Fruit fly (Drosophila melanogaster) whole organism, embryonic: Measurements from ENCODE around the gene CG13067.

Source experiments
- Ada2b ChIP-seq: fragments of 200-800 bp; sonication (Bioruptor generic); IDR thresholded peaks from 2 replicates; pipeline ENCODE4 v1.3.6; 2022; ENCODE audit warnings: missing biosample characterization, missing genetic modification characterization
- CG10321 ChIP-seq: fragments of 200-800 bp; sonication (Bioruptor generic); IDR thresholded peaks from 2 replicates; pipeline ENCODE4 v1.3.6; 2022; ENCODE audit warnings: missing biosample characterization, missing genetic modification characterization
- CG14860 ChIP-seq: fragments of 200-800 bp; sonication (Bioruptor generic); IDR thresholded peaks from 3 replicates; pipeline ENCODE4 v1.3.6; 2022; ENCODE audit warnings: missing biosample characterization, missing genetic modification characterization; ENCODE audit not compliant: partially characterized antibody
- CG17385 ChIP-seq: fragments of 200-800 bp; sonication (Bioruptor generic); optimal IDR thresholded peaks from 3 replicates; lab custom pipeline; 2018; ENCODE audit warnings: missing biosample characterization, mild to moderate bottlenecking, missing genetic modification characterization
- CG2202 ChIP-seq: fragments of 200-800 bp; sonication (Bioruptor generic); optimal IDR thresholded peaks from 2 replicates; lab custom pipeline; 2018; ENCODE audit warnings: missing biosample characterization, mild to moderate bottlenecking, missing genetic modification characterization
- CG30431 ChIP-seq: fragments of 200-800 bp; sonication (Bioruptor generic); optimal IDR thresholded peaks from 2 replicates; lab custom pipeline; 2017; ENCODE audit warnings: missing biosample characterization, missing genetic modification characterization
- CG3281 ChIP-seq: fragments of 200-800 bp; sonication (Bioruptor generic); optimal IDR thresholded peaks from 3 replicates; lab custom pipeline; 2017; ENCODE audit warnings: missing biosample characterization, mild to moderate bottlenecking, missing genetic modification characterization
- CG43689 ChIP-seq: fragments of 200-800 bp; sonication (Bioruptor generic); IDR thresholded peaks from 2 replicates; pipeline ENCODE4 v1.3.6; 2022; ENCODE audit warnings: missing biosample characterization, missing genetic modification characterization
- CG4424 ChIP-seq: fragments of 200-800 bp; sonication (Bioruptor generic); optimal IDR thresholded peaks from 3 replicates; lab custom pipeline; 2016; ENCODE audit warnings: missing biosample characterization, missing genetic modification characterization
- CG4854 ChIP-seq: fragments of 200-800 bp; sonication (Bioruptor generic); optimal IDR thresholded peaks from 2 replicates; lab custom pipeline; 2016; ENCODE audit warnings: missing biosample characterization, missing genetic modification characterization, inconsistent platforms
- CG6765 ChIP-seq: fragments of 200-800 bp; sonication (Bioruptor generic); optimal IDR thresholded peaks from 3 replicates; lab custom pipeline; 2017; ENCODE audit warnings: missing biosample characterization, mild to moderate bottlenecking, missing genetic modification characterization
- CG9797 ChIP-seq: fragments of 200-800 bp; sonication (Bioruptor generic); optimal IDR thresholded peaks from 3 replicates; lab custom pipeline; 2018; ENCODE audit warnings: missing biosample characterization, mild to moderate bottlenecking, missing genetic modification characterization
- CG9817 ChIP-seq: fragments of 200-800 bp; sonication (Bioruptor generic); optimal IDR thresholded peaks from 2 replicates; lab custom pipeline; 2018; ENCODE audit warnings: missing biosample characterization, mild to moderate bottlenecking, missing genetic modification characterization, moderate library complexity
- Dad ChIP-seq: fragments of 200-800 bp; sonication (Bioruptor generic); optimal IDR thresholded peaks from 3 replicates; lab custom pipeline; 2016; ENCODE audit warnings: missing biosample characterization, missing genetic modification characterization
- Deaf1 ChIP-seq: fragments of 200-800 bp; optimal IDR thresholded peaks from 3 replicates; lab custom pipeline; 2019; ENCODE audit warnings: missing biosample characterization, mild to moderate bottlenecking, missing genetic modification characterization, moderate library complexity
- Dip3 ChIP-seq: fragments of 200-800 bp; sonication (Bioruptor generic); optimal IDR thresholded peaks from 3 replicates; lab custom pipeline; 2016; ENCODE audit warnings: missing biosample characterization, missing genetic modification characterization
- Hmr ChIP-seq: fragments of 200-800 bp; sonication (Bioruptor generic); optimal IDR thresholded peaks from 3 replicates; lab custom pipeline; 2017; ENCODE audit warnings: mild to moderate bottlenecking, missing biosample characterization, missing genetic modification reagents, missing genetic modification characterization
- Hmx ChIP-seq: fragments of 200-800 bp; sonication (Bioruptor generic); optimal IDR thresholded peaks from 2 replicates; lab custom pipeline; 2016; ENCODE audit warnings: missing biosample characterization, missing genetic modification characterization
- Hr51 ChIP-seq, 2 experiments: fragments of 200-800 bp; sonication (Bioruptor generic); optimal IDR thresholded peaks; 2 replicates in 1 of 2; 3 replicates in 1 of 2; lab custom pipeline; 2016 to 2018; ENCODE audit warnings: missing biosample characterization in 2 of 2, missing genetic modification characterization in 2 of 2, mild to moderate bottlenecking in 1 of 2, moderate library complexity in 1 of 2
- Med ChIP-seq: fragments of 200-800 bp; sonication (Bioruptor generic); peaks from one replicate; lab custom pipeline; 2016; ENCODE audit warnings: missing biosample characterization, missing genetic modification characterization, mild to moderate bottlenecking, inconsistent platforms, moderate library complexity
- Scr ChIP-seq: fragments of 200-800 bp; sonication (Bioruptor generic); IDR thresholded peaks from 2 replicates; pipeline ENCODE4 v1.3.6; 2022; ENCODE audit warnings: missing biosample characterization, missing genetic modification characterization; ENCODE audit not compliant: partially characterized antibody
- Sox102F ChIP-seq: fragments of 200-800 bp; sonication (Bioruptor generic); optimal IDR thresholded peaks from 2 replicates; lab custom pipeline; 2018; ENCODE audit warnings: missing biosample characterization, mild to moderate bottlenecking, missing genetic modification characterization, moderate library complexity
- Ssrp ChIP-seq: fragments of 200-800 bp; sonication (Bioruptor generic); optimal IDR thresholded peaks from 2 replicates; lab custom pipeline; 2018; ENCODE audit warnings: missing biosample characterization, mild to moderate bottlenecking, missing genetic modification characterization, moderate library complexity
- Trl ChIP-seq, 3 experiments: fragments of >200 bp in 2 of 3; fragments of 200-800 bp in 1 of 3; sonication (Bioruptor generic) in 1 of 3; optimal IDR thresholded peaks; 2 replicates in 1 of 3; 3 replicates in 2 of 3; lab custom pipeline; 2016 to 2017; ENCODE audit warnings: missing biosample characterization in 1 of 3, missing genetic modification characterization in 1 of 3
- ac ChIP-seq: fragments of 200-800 bp; sonication (Bioruptor generic); optimal IDR thresholded peaks from 3 replicates; lab custom pipeline; 2017; ENCODE audit warnings: missing biosample characterization, mild to moderate bottlenecking, missing genetic modification characterization
- amos ChIP-seq: fragments of 200-800 bp; sonication (Bioruptor generic); IDR thresholded peaks from 2 replicates; pipeline ENCODE4 v1.3.6; 2022; ENCODE audit warnings: missing biosample characterization, missing genetic modification characterization; ENCODE audit not compliant: partially characterized antibody
- ap ChIP-seq: fragments of 200-800 bp; sonication (Bioruptor generic); IDR thresholded peaks from 2 replicates; pipeline ENCODE4 v1.3.6; 2022; ENCODE audit warnings: missing biosample characterization, missing genetic modification characterization
- ara ChIP-seq: fragments of 200-800 bp; sonication (Bioruptor generic); IDR thresholded peaks from 2 replicates; pipeline ENCODE4 v1.3.6; 2022; ENCODE audit warnings: missing biosample characterization, missing genetic modification characterization
- ato ChIP-seq: fragments of 200-800 bp; sonication (Bioruptor generic); IDR thresholded peaks from 2 replicates; pipeline ENCODE4 v1.3.6; 2022; ENCODE audit warnings: missing biosample characterization, missing genetic modification characterization; ENCODE audit not compliant: partially characterized antibody
- bab2 ChIP-seq: fragments of 200-800 bp; sonication (Bioruptor generic); optimal IDR thresholded peaks from 2 replicates; lab custom pipeline; 2016; ENCODE audit warnings: missing biosample characterization, missing genetic modification characterization
- bsh ChIP-seq, 2 experiments: fragments of 200-800 bp; sonication (Bioruptor generic); optimal IDR thresholded peaks; 2 replicates each; lab custom pipeline; 2017 to 2018; ENCODE audit warnings: mild to moderate bottlenecking in 2 of 2, missing biosample characterization in 2 of 2, missing genetic modification characterization in 2 of 2, moderate library complexity in 1 of 2
- chn ChIP-seq: fragments of 200-800 bp; sonication (Bioruptor generic); optimal IDR thresholded peaks from 2 replicates; lab custom pipeline; 2016; ENCODE audit warnings: missing biosample characterization, missing genetic modification characterization
- dimm ChIP-seq: fragments of 200-800 bp; sonication (Bioruptor generic); IDR thresholded peaks from 2 replicates; pipeline ENCODE4 v1.3.6; 2022; ENCODE audit warnings: missing biosample characterization, missing genetic modification characterization
- disco-r ChIP-seq: fragments of 200-800 bp; sonication (Bioruptor generic); optimal IDR thresholded peaks from 2 replicates; lab custom pipeline; 2016; ENCODE audit warnings: missing biosample characterization, missing genetic modification characterization
- dysf ChIP-seq: fragments of 200-800 bp; sonication (Bioruptor generic); IDR thresholded peaks from 3 replicates; pipeline ENCODE4 v1.3.6; 2022; ENCODE audit warnings: missing biosample characterization, missing genetic modification characterization
- fu2 ChIP-seq: fragments of 200-800 bp; sonication (Bioruptor generic); optimal IDR thresholded peaks from 2 replicates; lab custom pipeline; 2016; ENCODE audit warnings: missing biosample characterization, missing genetic modification characterization
- gcm ChIP-seq: fragments of 200-800 bp; sonication (Bioruptor generic); optimal IDR thresholded peaks from 2 replicates; lab custom pipeline; 2019; ENCODE audit warnings: missing biosample characterization, mild to moderate bottlenecking, missing genetic modification characterization, moderate library complexity
- gsb-n ChIP-seq: fragments of 200-800 bp; sonication (Bioruptor generic); optimal IDR thresholded peaks from 3 replicates; lab custom pipeline; 2018; ENCODE audit warnings: missing biosample characterization, mild to moderate bottlenecking, missing genetic modification characterization
- gt ChIP-seq: fragments of 200-800 bp; sonication (Bioruptor generic); IDR thresholded peaks from 2 replicates; pipeline ENCODE4 v1.3.6; 2022; ENCODE audit warnings: missing biosample characterization, missing genetic modification characterization
- peb ChIP-seq: fragments of 200-800 bp; sonication (Bioruptor generic); IDR thresholded peaks from 2 replicates; pipeline ENCODE4 v1.3.6; 2022; ENCODE audit warnings: missing biosample characterization, missing genetic modification characterization
- pita ChIP-seq: fragments of 200-800 bp; sonication (Bioruptor generic); optimal IDR thresholded peaks from 2 replicates; lab custom pipeline; 2017; ENCODE audit warnings: missing biosample characterization, mild to moderate bottlenecking, missing genetic modification characterization
- schlank ChIP-seq: fragments of 200-800 bp; sonication (Bioruptor generic); optimal IDR thresholded peaks from 2 replicates; lab custom pipeline; 2018; ENCODE audit warnings: missing biosample characterization, mild to moderate bottlenecking, missing genetic modification characterization
- sens ChIP-seq: fragments of 200-800 bp; sonication (Bioruptor generic); peaks from one replicate; lab custom pipeline; 2016; ENCODE audit warnings: missing biosample characterization, missing genetic modification characterization
- sob ChIP-seq: fragments of 200-800 bp; sonication (Bioruptor generic); IDR thresholded peaks from 2 replicates; pipeline ENCODE4 v1.3.6; 2022; ENCODE audit warnings: missing biosample characterization, missing genetic modification characterization
- sug ChIP-seq: fragments of 200-800 bp; optimal IDR thresholded peaks from 2 replicates; lab custom pipeline; 2019; ENCODE audit warnings: missing biosample characterization, mild to moderate bottlenecking, missing genetic modification characterization, moderate library complexity
- tio ChIP-seq: fragments of 200-800 bp; sonication (Bioruptor generic); optimal IDR thresholded peaks from 2 replicates; lab custom pipeline; 2017; ENCODE audit warnings: missing biosample characterization, missing genetic modification characterization, inconsistent platforms
- tup ChIP-seq: fragments of 200-800 bp; sonication (Bioruptor generic); optimal IDR thresholded peaks from 2 replicates; lab custom pipeline; 2016; ENCODE audit warnings: missing biosample characterization, mild to moderate bottlenecking, missing genetic modification characterization, moderate library complexity
- zen2 ChIP-seq: fragments of 200-800 bp; sonication (Bioruptor generic); IDR thresholded peaks from 3 replicates; pipeline ENCODE4 v1.3.6; 2022; ENCODE audit warnings: missing biosample characterization, missing genetic modification characterization; ENCODE audit not compliant: partially characterized antibody
- zf30C ChIP-seq: fragments of 200-800 bp; sonication (Bioruptor generic); optimal IDR thresholded peaks from 3 replicates; lab custom pipeline; 2018; ENCODE audit warnings: missing biosample characterization, mild to moderate bottlenecking, missing genetic modification characterization

CG13067 gene

DNA sequence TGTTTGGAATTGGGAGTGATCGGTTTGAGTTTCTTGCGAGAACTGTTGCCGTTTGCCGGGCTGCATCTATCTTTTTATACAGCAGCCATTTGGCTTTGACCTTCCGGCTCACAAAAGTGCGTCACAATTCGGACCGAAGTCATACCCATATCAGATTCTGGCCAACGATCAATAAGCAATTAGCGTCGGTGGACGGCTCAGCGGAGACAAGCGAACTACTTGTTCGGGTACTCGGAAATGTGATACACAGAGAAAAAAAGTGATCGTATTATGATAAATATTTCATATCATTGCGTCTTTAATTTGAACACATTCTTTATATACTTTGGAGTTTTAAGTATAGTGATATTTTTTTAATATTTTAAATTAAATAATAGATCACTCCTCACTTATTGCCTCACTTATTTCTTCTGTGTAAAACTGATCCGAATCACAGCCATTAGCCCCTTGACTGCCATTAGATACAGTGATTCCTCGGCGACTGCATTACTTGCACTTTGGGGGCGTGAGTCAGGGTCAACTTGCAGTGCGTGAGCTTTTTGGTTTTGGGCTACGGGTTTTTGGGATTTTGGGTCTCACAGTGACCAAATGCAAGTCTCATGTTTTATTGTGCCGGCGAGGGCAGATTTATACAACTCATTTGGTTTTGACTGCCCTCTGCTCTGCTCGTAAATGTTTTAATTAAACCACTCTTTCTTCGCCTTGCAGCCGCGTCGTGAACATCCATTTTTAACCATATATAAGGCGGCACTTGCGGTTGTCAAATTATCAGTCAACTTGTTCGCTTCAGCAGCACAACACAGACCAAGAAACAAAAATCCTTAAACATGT, 35.0 kb downstream of the CG13067 start, which contains the start of the genes CG13043 and CG13063 (continued):
- TF ChIP-seq ap (GFP tag; lab: Robert Waterston, UW) (no peak), ara (GFP tag; lab: Robert Waterston, UW) (no peak), ac (GFP tag; lab: Kevin White, UChicago) (no peak), CG30431 (GFP tag; lab: Kevin White, UChicago) (no peak), Deaf1 (tag; lab: Kevin White, UChicago) (peak; percentile 18), disco-r (GFP tag; lab: Kevin White, UChicago) (no peak), Ssrp (tag; lab: Kevin White, UChicago) (no peak), peb (GFP tag; lab: Robert Waterston, UW) (no peak), Sox102F (GFP tag; lab: Kevin White, UChicago) (peak; percentile 35), bsh (GFP tag; optimal IDR thresholded peaks at IDR 0.05; lab: Kevin White, UChicago) (no peak), CG10321 (no peak), gt (no peak), CG17385 (GFP tag; lab: Kevin White, UChicago) (no peak), Hr51 (GFP tag; optimal IDR thresholded peaks at IDR 0.05; lab: Kevin White, UChicago) (peak in 1 of 2 experiments; percentile 37), pita (GFP tag; lab: Kevin White, UChicago) (no peak), zf30C (no peak), Dip3 (GFP tag; lab: Kevin White, UChicago) (no peak), Dad (no peak), CG9817 (no peak), sens (GFP tag; lab: Kevin White, UChicago) (no peak), Scr (GFP tag; lab: Robert Waterston, UW) (no peak), CG4424 (GFP tag; lab: Kevin White, UChicago) (no peak), gcm (GFP tag; lab: Kevin White, UChicago) (no peak), CG43689 (GFP tag; lab: Robert Waterston, UW) (no peak), tup (GFP tag; lab: Kevin White, UChicago) (no peak), Hmr (GFP tag; lab: Kevin White, UChicago) (no peak), Hmx (GFP tag; lab: Kevin White, UChicago) (no peak), fu2 (GFP tag; lab: Kevin White, UChicago) (no peak), CG3281 (no peak), chn (GFP tag; lab: Kevin White, UChicago) (no peak), tio (GFP tag; lab: Kevin White, UChicago) (no peak), CG4854 (GFP tag; lab: Kevin White, UChicago) (no peak), amos (GFP tag; lab: Robert Waterston, UW) (no peak), zen2 (no peak), schlank (tag; lab: Kevin White, UChicago) (no peak), ato (GFP tag; lab: Robert Waterston, UW) (no peak), Ada2b (GFP tag; lab: Robert Waterston, UW) (no peak), dysf (GFP tag; lab: Robert Waterston, UW) (0 out of 3 replicates have a peak, but pooled peaks have one; percentile 31), dimm (GFP tag; lab: Robert Waterston, UW) (no peak), sob (GFP tag; lab: Robert Waterston, UW) (no peak), Med (GFP tag; lab: Kevin White, UChicago) (no peak), bab2 (GFP tag; lab: Kevin White, UChicago) (no peak), Trl (optimal IDR thresholded peaks at IDR 0.05; lab: Kevin White, UChicago) (no peak), Trl (GFP tag; optimal IDR thresholded peaks at IDR 0.05; lab: Kevin White, UChicago) (no peak), CG6765 (GFP tag; lab: Kevin White, UChicago) (no peak), CG2202 (tag; lab: Kevin White, UChicago) (no peak), gsb-n (peak; percentile 58), CG14860 (no peak), CG9797 (GFP tag; lab: Kevin White, UChicago) (no peak), sug (no peak)
